Worm (Caenorhabditis elegans): ENCODE results near the gene tat-6.

Gene tat-6

DNA sequence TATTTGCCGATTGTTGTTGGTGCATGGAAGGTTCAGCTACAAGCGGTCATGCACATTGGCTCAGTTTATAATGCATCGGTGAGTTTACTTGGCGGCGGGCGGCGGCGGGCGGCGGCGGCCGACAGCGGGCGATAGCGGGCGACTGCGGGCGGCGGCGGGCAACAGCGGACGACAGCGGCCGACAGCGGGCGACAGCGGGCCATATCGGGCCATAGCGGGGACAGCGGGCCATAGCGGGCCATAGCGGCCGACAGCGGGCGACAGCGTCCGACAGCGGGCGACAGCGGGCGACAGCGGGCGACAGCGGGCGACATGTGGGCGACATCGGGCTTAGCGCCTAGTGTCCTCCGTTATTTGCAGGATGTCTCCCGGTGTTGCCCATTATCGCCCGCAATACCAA, 3.2 kb downstream of the tat-6 start:
- no peak for TF ChIP-seq ztf-11 (tag; optimal IDR thresholded peaks at IDR 0.05)
- TF ChIP-seq F13H6.1 (tag; optimal IDR thresholded peaks at IDR 0.05) = no peak

DNA sequence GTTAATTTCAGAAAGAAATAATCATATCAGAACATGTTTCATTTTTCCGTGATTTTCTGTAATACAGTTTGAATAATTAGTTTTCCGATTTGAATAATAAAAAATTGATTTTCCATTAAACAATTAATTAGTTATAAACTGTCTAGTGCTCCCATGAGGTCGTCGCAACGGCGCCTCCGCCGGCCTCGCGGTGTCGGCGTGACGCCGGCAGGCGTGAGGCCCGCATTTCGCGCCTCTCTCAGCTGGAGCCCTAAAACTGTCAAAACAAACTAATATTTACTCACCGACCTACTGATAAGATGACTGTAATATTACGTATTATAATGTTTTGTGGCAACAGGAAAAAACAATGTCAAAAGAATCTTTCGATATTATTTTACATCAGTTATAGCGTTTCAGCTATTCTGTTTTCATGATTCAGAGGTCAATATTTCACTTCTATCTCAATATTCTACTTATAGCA, 4.4 kb downstream of the tat-6 start, which contains the start of gene F02C9.2:
F02C9.2 (plus strand) TSS at position 413 of the 463 bp plus-strand sequence.
- TF ChIP-seq unc-55 (GFP tag; optimal IDR thresholded peaks at IDR 0.05) = no peak

ce11 chrV:3138488-3138887, 9.6 kb downstream of the tat-6 start, which contains the start of the genes irld-3 and F02C9.1:
TSS of gene irld-3 (minus strand) at chrV:3138588.
TSS of gene F02C9.1 (plus strand) at chrV:3138703.
- TF ChIP-seq mdl-1 (tag; optimal IDR thresholded peaks at IDR 0.05) (no peak), dmd-4 (tag; optimal IDR thresholded peaks at IDR 0.05) (no peak), ceh-82 (tag; optimal IDR thresholded peaks at IDR 0.05) (no peak), nhr-25 (tag; optimal IDR thresholded peaks at IDR 0.05) (no peak), mbf-1 (tag; optimal IDR thresholded peaks at IDR 0.05) (no peak), nhr-77 (tag; optimal IDR thresholded peaks at IDR 0.05) (no peak), fos-1 (tag; optimal IDR thresholded peaks at IDR 0.05) (no peak), F13H6.1 (tag; optimal IDR thresholded peaks at IDR 0.05) (no peak), sma-9 (GFP tag; optimal IDR thresholded peaks at IDR 0.05) (no peak), sma-9 (tag; optimal IDR thresholded peaks at IDR 0.05) (no peak), ztf-11 (tag; optimal IDR thresholded peaks at IDR 0.05) (no peak), unc-62 (GFP tag; optimal IDR thresholded peaks at IDR 0.05) (no peak), crh-2 (tag; optimal IDR thresholded peaks at IDR 0.05) (no peak), snpc-4 (tag; optimal IDR thresholded peaks at IDR 0.05) (no peak), sma-3 (GFP tag; optimal IDR thresholded peaks at IDR 0.05) (no peak)

DNA sequence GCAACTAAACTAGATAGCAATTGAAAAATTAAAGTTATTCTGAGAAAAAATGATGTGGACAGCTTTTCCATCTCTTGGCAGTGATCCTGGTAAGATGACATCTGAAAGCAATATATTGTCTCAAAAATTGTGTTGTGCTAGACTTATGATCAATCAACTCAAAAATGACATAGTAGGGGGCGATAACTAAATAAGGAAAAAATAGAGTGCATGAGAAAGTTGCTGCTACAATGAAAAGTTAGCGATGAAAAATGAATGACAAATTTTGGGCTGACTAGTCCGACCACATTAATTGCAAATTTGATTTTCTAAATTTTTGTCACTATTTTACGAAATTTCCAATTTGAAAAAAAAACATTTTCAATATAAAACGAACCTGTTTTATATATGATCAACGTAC, 12.3 kb downstream of the tat-6 start, which contains the start of gene srab-9:
srab-9 (minus strand) TSS at position 101 of the 400 bp plus-strand sequence.
- TF ChIP-seq snpc-4 (tag; optimal IDR thresholded peaks at IDR 0.05) (no peak), sma-3 (GFP tag; optimal IDR thresholded peaks at IDR 0.05) (no peak), aly-2 (tag; optimal IDR thresholded peaks at IDR 0.05) (no peak), nhr-77 (tag; optimal IDR thresholded peaks at IDR 0.05) (no peak), nhr-10 (tag; optimal IDR thresholded peaks at IDR 0.05) (no peak), mbf-1 (tag; optimal IDR thresholded peaks at IDR 0.05) (no peak), lin-39 (tag; optimal IDR thresholded peaks at IDR 0.05) (no peak), F13H6.1 (tag; optimal IDR thresholded peaks at IDR 0.05) (no peak), ama-1 (optimal IDR thresholded peaks at IDR 0.05) (no peak), ceh-82 (tag; optimal IDR thresholded peaks at IDR 0.05) (no peak), elt-1 (tag; optimal IDR thresholded peaks at IDR 0.05) (no peak), zag-1 (tag; optimal IDR thresholded peaks at IDR 0.05) (no peak)

DNA sequence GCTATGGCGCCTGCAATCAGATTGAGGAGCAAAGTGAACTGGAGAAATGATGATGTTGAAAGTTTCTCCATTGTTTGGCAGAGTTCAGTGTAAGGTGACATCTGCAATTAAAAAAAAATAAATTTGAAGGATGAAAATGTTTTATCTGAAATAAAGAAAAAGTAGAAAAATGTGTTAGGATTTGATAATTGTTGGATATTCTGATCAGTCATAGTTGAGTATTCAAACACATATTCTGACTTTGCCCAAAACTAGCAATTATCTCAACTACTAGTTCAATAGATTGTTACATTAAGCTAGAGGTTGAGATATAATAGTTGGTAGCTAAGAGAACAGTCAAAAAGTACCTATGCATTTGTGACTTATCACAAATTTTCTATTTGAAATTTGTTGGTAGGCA, 15.6 kb downstream of the tat-6 start, which contains the start of gene srab-10:
srab-10 (minus strand) TSS at position 101 of the 400 bp plus-strand sequence.
- TF ChIP-seq lin-13 (GFP tag; optimal IDR thresholded peaks at IDR 0.05) (no peak), fos-1 (tag; optimal IDR thresholded peaks at IDR 0.05) (no peak), unc-55 (GFP tag; optimal IDR thresholded peaks at IDR 0.05) (no peak), R02D3.7 (tag; optimal IDR thresholded peaks at IDR 0.05) (no peak), unc-39 (tag; optimal IDR thresholded peaks at IDR 0.05) (no peak)

DNA sequence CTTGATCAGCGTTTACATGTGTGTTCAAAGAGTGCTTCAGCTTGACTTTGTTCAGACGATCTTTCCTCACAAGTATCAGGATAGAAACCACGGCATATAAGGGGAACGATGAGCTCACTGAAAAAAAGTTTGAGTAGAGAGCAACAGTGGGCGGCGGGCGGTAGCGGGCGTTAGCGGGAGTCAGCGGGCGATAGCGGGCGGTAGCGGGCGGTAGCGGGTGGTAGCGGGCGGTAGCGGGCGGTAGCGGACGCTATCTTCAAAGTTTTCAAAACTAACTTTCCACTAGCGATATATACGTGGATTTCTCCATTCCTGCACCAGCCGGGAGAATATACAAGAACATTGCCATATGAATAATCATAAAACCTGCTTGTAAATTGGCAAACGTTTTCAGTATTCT, 16.3 kb downstream of the tat-6 start:
- TF ChIP-seq aly-2 (tag; optimal IDR thresholded peaks at IDR 0.05) (no peak), fos-1 (tag; optimal IDR thresholded peaks at IDR 0.05) (no peak), nhr-12 (tag; optimal IDR thresholded peaks at IDR 0.05) (no peak), R02D3.7 (tag; optimal IDR thresholded peaks at IDR 0.05) (no peak), ztf-1 (GFP tag; conservative IDR thresholded peaks at IDR 0.05) (no peak), sma-9 (GFP tag; optimal IDR thresholded peaks at IDR 0.05) (no peak), sma-9 (tag; optimal IDR thresholded peaks at IDR 0.05) (no peak), mab-5 (tag; optimal IDR thresholded peaks at IDR 0.05) (no peak), gmeb-1 (tag; optimal IDR thresholded peaks at IDR 0.05) (no peak), ZK546.5 (tag; optimal IDR thresholded peaks at IDR 0.05) (no peak), ceh-16 (tag; optimal IDR thresholded peaks at IDR 0.05) (no peak)

ce11 chrV:3146932-3147331, 18.0 kb downstream of the tat-6 start, which contains the start of gene srab-11:
TSS of gene srab-11 (minus strand) at chrV:3147032.
- TF ChIP-seq nhr-23 (tag; optimal IDR thresholded peaks at IDR 0.05) = no peak
- TF ChIP-seq R02D3.7 (tag; optimal IDR thresholded peaks at IDR 0.05) = no peak
- TF ChIP-seq ztf-1 (GFP tag; conservative IDR thresholded peaks at IDR 0.05) = no peak
- no peak for TF ChIP-seq aly-2 (tag; optimal IDR thresholded peaks at IDR 0.05)
- no peak for TF ChIP-seq lin-13 (GFP tag; optimal IDR thresholded peaks at IDR 0.05)
- no peak for TF ChIP-seq nhr-21 (tag; optimal IDR thresholded peaks at IDR 0.05)
- TF ChIP-seq skn-1 (tag; optimal IDR thresholded peaks at IDR 0.05) = no peak
- TF ChIP-seq lin-11 (tag; optimal IDR thresholded peaks at IDR 0.05) = no peak
- no peak for TF ChIP-seq elt-1 (tag; optimal IDR thresholded peaks at IDR 0.05)
- TF ChIP-seq lin-39 (tag; optimal IDR thresholded peaks at IDR 0.05) = no peak
- no peak for TF ChIP-seq peb-1 (tag; optimal IDR thresholded peaks at IDR 0.05)
- TF ChIP-seq ceh-82 (tag; optimal IDR thresholded peaks at IDR 0.05) = no peak
- TF ChIP-seq mab-5 (tag; optimal IDR thresholded peaks at IDR 0.05) = no peak
- no peak for TF ChIP-seq nhr-11 (tag; optimal IDR thresholded peaks at IDR 0.05)
- TF ChIP-seq ama-1 (optimal IDR thresholded peaks at IDR 0.05) = no peak
- TF ChIP-seq nhr-6 (tag; optimal IDR thresholded peaks at IDR 0.05) = no peak
- no peak for TF ChIP-seq sma-3 (GFP tag; optimal IDR thresholded peaks at IDR 0.05)
- TF ChIP-seq mbf-1 (tag; optimal IDR thresholded peaks at IDR 0.05) = no peak
- no peak for TF ChIP-seq ztf-4 (tag; optimal IDR thresholded peaks at IDR 0.05)

Data from whole organism, L2 larva.